Worm (Caenorhabditis elegans) whole organism, L1 larva: ENCODE results near the gene srbc-54.

ENCODE experiments used
- C16A3.4 ChIP-seq: fragments of 150-350 bp; optimal IDR thresholded peaks from 2 replicates; lab custom pipeline; 2014; ENCODE audit warnings: missing biosample characterization, missing genetic modification characterization
- C34B4.2 ChIP-seq: sonication (generic microtip); optimal IDR thresholded peaks from 2 replicates; lab custom pipeline; 2017; ENCODE audit warnings: mild to moderate bottlenecking, missing genetic modification characterization, missing compliant biosample characterization
- F16B12.6 ChIP-seq: fragments of 150-350 bp; optimal IDR thresholded peaks from 2 replicates; lab custom pipeline; 2014; ENCODE audit warnings: missing biosample characterization, missing genetic modification characterization
- aha-1 ChIP-seq: fragments of 150-350 bp; optimal IDR thresholded peaks from 2 replicates; lab custom pipeline; 2014; ENCODE audit warnings: missing biosample characterization, missing genetic modification characterization
- aly-2 ChIP-seq: fragments of 150-350 bp; optimal IDR thresholded peaks from 2 replicates; lab custom pipeline; 2014; ENCODE audit warnings: missing biosample characterization, missing genetic modification characterization
- blmp-1 ChIP-seq: fragments of 150-350 bp; optimal IDR thresholded peaks from 2 replicates; lab custom pipeline; 2014; ENCODE audit warnings: missing biosample characterization, missing genetic modification characterization
- ceh-63 ChIP-seq: fragments of 200-800 bp; sonication (Bioruptor generic); optimal IDR thresholded peaks from 2 replicates; lab custom pipeline; 2018; ENCODE audit warnings: mild to moderate bottlenecking, missing genetic modification characterization, missing compliant biosample characterization
- ceh-8 ChIP-seq: fragments of 200-800 bp; sonication (Bioruptor generic); optimal IDR thresholded peaks from 2 replicates; lab custom pipeline; 2018; ENCODE audit warnings: mild to moderate bottlenecking, missing genetic modification characterization, moderate library complexity, missing compliant biosample characterization
- ceh-82 ChIP-seq, 3 experiments: fragments of 150-350 bp in 1 of 3; sonication (generic microtip) in 2 of 3; optimal IDR thresholded peaks; 2 replicates each; lab custom pipeline; 2014 to 2017; ENCODE audit warnings: missing biosample characterization in 3 of 3, missing genetic modification characterization in 3 of 3
- ces-1 ChIP-seq: fragments of 150-350 bp; optimal IDR thresholded peaks from 2 replicates; lab custom pipeline; 2014; ENCODE audit warnings: missing biosample characterization, missing genetic modification reagents, missing genetic modification characterization
- dpl-1 ChIP-seq, 3 experiments: fragments of 150-350 bp in 2 of 3; sonication (generic microtip) in 1 of 3; optimal IDR thresholded peaks; 2 replicates each; lab custom pipeline; 2014 to 2017; ENCODE audit warnings: missing biosample characterization in 3 of 3, missing genetic modification characterization in 3 of 3, missing genetic modification reagents in 3 of 3
- efl-3 ChIP-seq: fragments of 200-800 bp; sonication (Bioruptor generic); optimal IDR thresholded peaks from 2 replicates; lab custom pipeline; 2018; ENCODE audit warnings: mild to moderate bottlenecking, missing genetic modification characterization, missing compliant biosample characterization
- egl-13 ChIP-seq: sonication (generic microtip); optimal IDR thresholded peaks from 2 replicates; lab custom pipeline; 2016; ENCODE audit warnings: missing genotype, missing genetic modification reagents, missing genetic modification characterization, missing compliant biosample characterization
- elt-2 ChIP-seq: sonication (generic microtip); optimal IDR thresholded peaks from 2 replicates; lab custom pipeline; 2016; ENCODE audit warnings: missing genetic modification characterization, mild to moderate bottlenecking, inconsistent platforms, missing compliant biosample characterization, missing genetic modification reagents
- elt-3 ChIP-seq, 6 experiments: fragments of 150-350 bp in 1 of 6; sonication (generic microtip); optimal IDR thresholded peaks; 2 replicates each; lab custom pipeline; 2017 to 2018; ENCODE audit warnings: missing biosample characterization in 6 of 6, missing genetic modification characterization in 6 of 6, inconsistent platforms in 1 of 6
- fkh-4 ChIP-seq: sonication (generic microtip); optimal IDR thresholded peaks from 2 replicates; lab custom pipeline; 2016; ENCODE audit warnings: missing compliant biosample characterization, missing genetic modification characterization, borderline replicate concordance
- fkh-8 ChIP-seq: sonication (generic microtip); optimal IDR thresholded peaks from 2 replicates; lab custom pipeline; 2016; ENCODE audit warnings: mild to moderate bottlenecking, missing genetic modification characterization, missing compliant biosample characterization
- grh-1 ChIP-seq: fragments of 200-800 bp; sonication (Bioruptor generic); IDR thresholded peaks from 2 replicates; pipeline ENCODE4 v1.3.6; 2022; ENCODE audit warnings: missing genetic modification reagents, missing genetic modification characterization, missing compliant biosample characterization
- irx-1 ChIP-seq: sonication (generic microtip); optimal IDR thresholded peaks from 2 replicates; lab custom pipeline; 2016; ENCODE audit warnings: missing genetic modification characterization, missing compliant biosample characterization
- isw-1 ChIP-seq: fragments of 200-800 bp; sonication (Bioruptor generic); IDR thresholded peaks from 2 replicates; pipeline ENCODE4 v1.3.6; 2022; ENCODE audit warnings: missing genetic modification characterization, missing compliant biosample characterization
- lin-13 ChIP-seq: fragments of 150-350 bp; optimal IDR thresholded peaks from 2 replicates; lab custom pipeline; 2014; ENCODE audit warnings: missing biosample characterization, missing genetic modification reagents, missing genetic modification characterization
- lin-35 ChIP-seq, 2 experiments: fragments of 150-350 bp; optimal IDR thresholded peaks; 2 replicates each; lab custom pipeline; 2014; ENCODE audit warnings: missing biosample characterization in 2 of 2, missing genetic modification characterization in 2 of 2, missing genetic modification reagents in 2 of 2
- lin-39 ChIP-seq: fragments of 150-350 bp; optimal IDR thresholded peaks from 2 replicates; lab custom pipeline; 2014; ENCODE audit warnings: missing biosample characterization, missing genetic modification reagents, missing genetic modification characterization
- lir-3 ChIP-seq: sonication (generic microtip); optimal IDR thresholded peaks from 2 replicates; lab custom pipeline; 2016; ENCODE audit warnings: mild to moderate bottlenecking, missing genetic modification characterization, moderate library complexity, missing compliant biosample characterization; ENCODE audit not compliant: poor library complexity
- lsy-2 ChIP-seq, 2 experiments: fragments of 150-350 bp; optimal IDR thresholded peaks; 2 replicates each; lab custom pipeline; 2014; ENCODE audit warnings: missing biosample characterization in 2 of 2, missing genetic modification characterization in 2 of 2
- nhr-19 ChIP-seq: fragments of 200-800 bp; sonication (Bioruptor generic); conservative IDR thresholded peaks from 2 replicates; pipeline ENCODE4 v1.3.6; 2022; ENCODE audit warnings: missing genetic modification characterization, missing compliant biosample characterization
- nhr-20 ChIP-seq: sonication (generic microtip); optimal IDR thresholded peaks from 2 replicates; lab custom pipeline; 2016; ENCODE audit warnings: mild to moderate bottlenecking, missing genetic modification characterization, missing compliant biosample characterization
- nhr-237 ChIP-seq: fragments of 150-350 bp; optimal IDR thresholded peaks from 2 replicates; lab custom pipeline; 2014; ENCODE audit warnings: missing biosample characterization, missing genetic modification characterization
- nhr-28 ChIP-seq: fragments of 150-350 bp; optimal IDR thresholded peaks from 2 replicates; lab custom pipeline; 2014; ENCODE audit warnings: missing biosample characterization, missing genetic modification characterization
- nhr-47 ChIP-seq: sonication (generic microtip); optimal IDR thresholded peaks from 2 replicates; lab custom pipeline; 2016; ENCODE audit warnings: mild to moderate bottlenecking, missing genetic modification characterization, moderate library complexity, missing compliant biosample characterization
- nhr-71 ChIP-seq: sonication (generic microtip); optimal IDR thresholded peaks from 2 replicates; lab custom pipeline; 2016; ENCODE audit warnings: mild to moderate bottlenecking, missing genetic modification characterization, moderate library complexity, missing compliant biosample characterization
- nhr-76 ChIP-seq: sonication (generic microtip); optimal IDR thresholded peaks from 2 replicates; lab custom pipeline; 2017; ENCODE audit warnings: missing biosample characterization, missing genetic modification characterization
- pax-3 ChIP-seq: fragments of 200-800 bp; sonication (Bioruptor generic); optimal IDR thresholded peaks from 2 replicates; lab custom pipeline; 2018; ENCODE audit warnings: mild to moderate bottlenecking, missing genetic modification characterization, moderate library complexity, missing compliant biosample characterization
- rnt-1 ChIP-seq: sonication (generic microtip); optimal IDR thresholded peaks from 2 replicates; lab custom pipeline; 2016; ENCODE audit warnings: mild to moderate bottlenecking, missing genetic modification characterization, moderate library complexity, missing compliant biosample characterization
- skn-1 ChIP-seq: fragments of 150-350 bp; optimal IDR thresholded peaks from 2 replicates; lab custom pipeline; 2014; ENCODE audit warnings: missing biosample characterization, missing genetic modification characterization
- sptf-1 ChIP-seq: fragments of 150-350 bp; optimal IDR thresholded peaks from 2 replicates; lab custom pipeline; 2014; ENCODE audit warnings: missing biosample characterization, missing genetic modification characterization
- sup-37 ChIP-seq: fragments of 200-800 bp; sonication (Bioruptor generic); optimal IDR thresholded peaks from 2 replicates; lab custom pipeline; 2018; ENCODE audit warnings: mild to moderate bottlenecking, missing genetic modification characterization, missing compliant biosample characterization
- swsn-7 ChIP-seq: sonication (generic microtip); optimal IDR thresholded peaks from 2 replicates; lab custom pipeline; 2016; ENCODE audit warnings: missing genetic modification characterization, missing compliant biosample characterization
- tbx-2 ChIP-seq: sonication (generic microtip); optimal IDR thresholded peaks from 2 replicates; lab custom pipeline; 2016; ENCODE audit warnings: missing genetic modification characterization, missing compliant biosample characterization
- unc-130 ChIP-seq: fragments of 150-350 bp; optimal IDR thresholded peaks from 2 replicates; lab custom pipeline; 2017; ENCODE audit warnings: missing biosample characterization, missing genetic modification characterization, inconsistent platforms
- unc-30 ChIP-seq: sonication (generic microtip); optimal IDR thresholded peaks from 2 replicates; lab custom pipeline; 2017; ENCODE audit warnings: missing biosample characterization, missing genetic modification characterization
- unc-62 ChIP-seq: fragments of 150-350 bp; optimal IDR thresholded peaks from 2 replicates; lab custom pipeline; 2014; ENCODE audit warnings: missing biosample characterization, missing genetic modification reagents, missing genetic modification characterization
- unc-98 ChIP-seq: fragments of 200-800 bp; sonication (Bioruptor generic); IDR thresholded peaks from 2 replicates; pipeline ENCODE4 v1.3.6; 2022; ENCODE audit warnings: missing genetic modification characterization, missing compliant biosample characterization
- xbp-1 ChIP-seq: sonication (generic microtip); optimal IDR thresholded peaks from 2 replicates; lab custom pipeline; 2016; ENCODE audit warnings: missing genetic modification characterization, missing compliant biosample characterization
- zag-1 ChIP-seq: fragments of 150-350 bp; optimal IDR thresholded peaks from 2 replicates; lab custom pipeline; 2014; ENCODE audit warnings: missing biosample characterization, missing genetic modification characterization
- ztf-4 ChIP-seq: fragments of 150-350 bp; optimal IDR thresholded peaks from 2 replicates; lab custom pipeline; 2014; ENCODE audit warnings: missing biosample characterization, missing genetic modification characterization

srbc-54 gene

DNA sequence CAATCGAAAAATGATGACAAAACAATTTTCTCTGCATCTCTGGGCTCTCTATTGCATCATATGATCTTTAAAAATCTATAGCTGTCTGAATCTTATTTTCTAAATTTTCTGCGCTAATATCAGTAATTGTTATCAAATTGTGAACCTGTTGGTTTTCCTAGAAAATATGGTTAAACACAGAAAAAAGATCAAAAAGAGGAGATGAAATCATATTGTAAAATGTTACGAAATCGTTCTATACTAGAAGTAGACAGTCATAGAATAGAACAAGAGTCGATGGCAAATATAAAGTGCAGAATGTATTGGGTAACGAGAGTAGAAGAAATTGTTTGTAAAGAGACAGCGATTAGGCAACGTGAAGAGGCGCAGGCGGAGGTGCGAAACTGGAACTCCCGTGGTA lies 47.2 kb upstream of the srbc-54 start (continued):
- TF ChIP-seq aha-1 (tag; lab: Kevin White, UChicago) (no peak), skn-1 (peak; percentile 100), fkh-8 (tag; lab: Kevin White, UChicago) (no peak), rnt-1 (tag; lab: Kevin White, UChicago) (peak; percentile 4), pax-3 (no peak), lir-3 (peak; percentile 48), sptf-1 (tag; lab: Kevin White, UChicago) (no peak), zag-1 (tag; lab: Kevin White, UChicago) (no peak), isw-1 (GFP tag; lab: Robert Waterston, UW) (no peak), swsn-7 (tag; lab: Kevin White, UChicago) (peak; percentile 17), ces-1 (GFP tag; lab: Kevin White, UChicago) (no peak), fkh-4 (tag; lab: Kevin White, UChicago) (no peak), unc-30 (tag; lab: Kevin White, UChicago) (no peak), efl-3 (no peak), irx-1 (tag; lab: Kevin White, UChicago) (peak; percentile 34), ceh-8 (no peak), nhr-19 (GFP tag; lab: Robert Waterston, UW) (peak; percentile 43), sup-37 (GFP tag; lab: Kevin White, UChicago) (no peak), F16B12.6 (tag; lab: Kevin White, UChicago) (no peak), unc-98 (GFP tag; lab: Robert Waterston, UW) (no peak), ceh-63 (GFP tag; lab: Kevin White, UChicago) (no peak), blmp-1 (tag; lab: Kevin White, UChicago) (peak; percentile 31), lin-13 (GFP tag; lab: Kevin White, UChicago) (no peak), lsy-2 (tag; optimal IDR thresholded peaks at IDR 0.05; lab: Kevin White, UChicago) (peak; percentile 15 to 81), nhr-237 (tag; lab: Kevin White, UChicago) (peak; percentile 71), C16A3.4 (tag; lab: Kevin White, UChicago) (peak; percentile 54), dpl-1 (GFP tag; optimal IDR thresholded peaks at IDR 0.05; lab: Kevin White, UChicago) (peak; percentile 3 to 20 (median 9)), lin-39 (no peak), C34B4.2 (tag; lab: Kevin White, UChicago) (no peak), elt-3 (tag; optimal IDR thresholded peaks at IDR 0.05; lab: Kevin White, UChicago) (peak in 2 of 6 experiments; percentile 59 to 83), nhr-71 (tag; lab: Kevin White, UChicago) (peak; percentile 66), nhr-28 (tag; lab: Kevin White, UChicago) (peak; percentile 66), xbp-1 (tag; lab: Kevin White, UChicago) (no peak), grh-1 (no peak), nhr-76 (tag; lab: Kevin White, UChicago) (no peak), tbx-2 (tag; lab: Kevin White, UChicago) (peak; percentile 41), ztf-4 (tag; lab: Kevin White, UChicago) (no peak), egl-13 (tag; lab: Kevin White, UChicago) (no peak), unc-130 (tag; lab: Kevin White, UChicago) (no peak), nhr-20 (tag; lab: Kevin White, UChicago) (peak; percentile 70), aly-2 (tag; lab: Kevin White, UChicago) (no peak), unc-62 (GFP tag; lab: Kevin White, UChicago) (no peak)

DNA sequence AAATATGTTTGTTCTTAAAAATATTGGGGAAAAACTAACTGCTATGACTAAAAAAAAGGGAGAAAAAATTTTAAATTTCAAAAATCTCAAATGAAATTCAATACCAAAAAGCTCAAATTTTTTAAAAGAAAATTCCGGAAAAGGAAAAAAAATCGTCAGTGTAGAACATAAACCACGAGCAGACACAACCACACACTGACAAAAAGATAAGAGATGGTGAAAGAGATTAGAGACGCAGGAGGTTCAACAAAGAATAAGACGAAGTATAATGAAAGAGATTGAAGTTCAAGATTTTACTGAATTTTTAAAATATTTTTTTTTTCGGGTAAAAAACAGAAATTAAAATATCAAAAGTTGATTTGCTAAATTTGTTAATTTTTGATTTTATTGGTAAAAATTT lies 46.5 kb upstream of the srbc-54 start:
- TF ChIP-seq aha-1 (tag; lab: Kevin White, UChicago) (no peak), lin-35 (GFP tag; optimal IDR thresholded peaks at IDR 0.05; lab: Kevin White, UChicago) (peak in 1 of 2 experiments; percentile 9), ceh-82 (tag; optimal IDR thresholded peaks at IDR 0.05; lab: Kevin White, UChicago) (no peak), nhr-47 (tag; lab: Kevin White, UChicago) (no peak), elt-2 (peak; percentile 39), lsy-2 (tag; optimal IDR thresholded peaks at IDR 0.05; lab: Kevin White, UChicago) (no peak)
